Fruit fly (Drosophila melanogaster) S2 (cell line): ENCODE measurements around the gene Nup205.

Experiments
- CG8478 ChIP-seq: fragments of >200 bp; optimal IDR thresholded peaks from 2 replicates; lab custom pipeline; 2018
- CTCF ChIP-seq, 2 experiments: fragments of >200 bp; optimal IDR thresholded peaks; 2 replicates each; lab custom pipeline; 2018

DNA sequence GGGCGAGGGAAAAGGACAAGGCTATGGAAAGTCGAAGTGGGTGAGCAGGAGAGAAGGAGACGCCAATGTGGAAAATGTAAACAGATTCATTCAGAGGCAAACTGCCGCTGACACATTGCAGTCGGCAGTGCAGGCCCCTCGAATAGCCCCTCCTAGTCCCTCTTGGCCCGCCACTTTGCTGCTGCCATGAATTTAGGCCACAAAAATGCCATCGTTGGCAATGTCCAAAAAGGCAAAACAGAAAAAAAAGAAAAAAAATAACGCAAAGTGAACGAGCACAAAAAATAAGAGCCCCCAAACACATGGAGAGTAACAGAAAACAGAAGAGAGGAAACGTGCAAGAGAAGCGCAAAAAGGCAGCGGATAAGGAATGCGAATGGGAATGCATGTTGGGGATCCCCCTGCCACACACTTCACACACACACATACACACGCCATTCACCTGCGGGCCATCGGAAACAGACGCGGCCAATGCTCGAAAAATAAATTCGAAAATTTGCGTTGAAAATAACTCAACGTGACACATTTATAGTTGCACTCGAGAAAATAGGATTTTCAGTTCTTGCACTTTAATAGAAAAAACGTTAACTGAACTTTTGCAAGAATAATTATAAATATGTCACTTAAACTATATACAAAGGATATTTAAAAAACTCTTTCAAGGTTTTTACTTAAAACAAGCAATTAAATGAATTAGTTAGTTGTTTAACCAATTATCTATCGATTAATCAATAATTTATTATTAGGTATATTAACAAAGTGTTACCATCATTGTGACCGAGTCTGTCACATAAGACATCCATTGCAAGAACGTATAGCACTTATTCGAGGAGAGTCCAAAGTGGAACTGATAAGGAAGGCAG lies 26.6 kb downstream of the Nup205 start:
- TF ChIP-seq CG8478 (lab: Kevin White, UChicago) = no peak
- TF ChIP-seq CTCF (optimal IDR thresholded peaks at IDR 0.05; lab: Kevin White, UChicago) = no peak
